Fruit fly (Drosophila melanogaster): ENCODE data around the gene nmo.

DNA sequence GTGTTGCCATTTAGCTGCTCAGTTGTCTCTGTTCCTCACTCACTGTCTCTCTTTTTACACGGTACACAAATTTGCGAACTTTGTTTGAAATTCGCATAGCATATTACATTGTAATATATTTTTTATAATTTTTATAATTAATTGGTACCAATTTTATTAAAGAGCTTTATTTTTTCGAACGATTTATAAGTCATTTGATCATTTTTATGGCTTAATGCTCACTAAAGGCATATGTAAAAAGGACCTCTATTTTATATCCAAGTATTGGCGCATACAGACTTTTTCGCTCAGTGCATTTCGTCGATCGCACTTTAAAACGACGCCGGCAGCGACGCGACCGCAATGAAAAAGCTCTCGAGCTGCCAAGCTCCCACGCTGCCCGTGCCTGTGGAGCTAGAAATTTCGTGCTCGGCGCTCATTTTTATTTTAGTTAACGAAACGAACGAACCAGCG lies 117.3 kb downstream of the nmo start:
- no peak for TF ChIP-seq CG8478 (optimal IDR thresholded peaks at IDR 0.05)
- TF ChIP-seq CTCF (optimal IDR thresholded peaks at IDR 0.05): no peak
